Worm (Caenorhabditis elegans) whole organism, young adult: Measurements from ENCODE around the gene C25F6.6.

Source experiments
- ceh-100 ChIP-seq: fragments of 200-800 bp; sonication (Bioruptor generic); IDR thresholded peaks from 2 replicates; pipeline ENCODE4 v1.3.6; 2022; ENCODE audit warnings: missing genetic modification reagents, missing genetic modification characterization, missing compliant biosample characterization
- egl-18 ChIP-seq: fragments of 200-800 bp; sonication (Bioruptor generic); IDR thresholded peaks from 2 replicates; pipeline ENCODE4 v1.3.6; 2022; ENCODE audit warnings: missing genetic modification reagents, missing genetic modification characterization, missing compliant biosample characterization
- lsl-1 ChIP-seq: fragments of 200-800 bp; sonication (Bioruptor generic); optimal IDR thresholded peaks from 2 replicates; lab custom pipeline; 2018; ENCODE audit warnings: mild to moderate bottlenecking, missing genetic modification characterization, moderate library complexity, missing compliant biosample characterization
- lsy-27 ChIP-seq: sonication (generic microtip); optimal IDR thresholded peaks from 2 replicates; lab custom pipeline; 2017; ENCODE audit warnings: missing genetic modification characterization, mild to moderate bottlenecking, missing compliant biosample characterization, antibody characterized with exemption, missing genotype, borderline replicate concordance; ENCODE audit not compliant: insufficient read depth
- madf-8 ChIP-seq: fragments of 200-800 bp; sonication (Bioruptor generic); conservative IDR thresholded peaks from 2 replicates; pipeline ENCODE4 v1.3.6; 2022; ENCODE audit warnings: missing genetic modification reagents, missing genetic modification characterization, missing compliant biosample characterization
- pha-4 ChIP-seq: fragments of 150-350 bp; sonication (generic microtip); optimal IDR thresholded peaks from 2 replicates; lab custom pipeline; 2014; ENCODE audit warnings: missing biosample characterization, missing genetic modification reagents, missing genetic modification characterization
- snpc-3.4 ChIP-seq: sonication (generic microtip); optimal IDR thresholded peaks from 2 replicates; lab custom pipeline; 2017; ENCODE audit warnings: missing genetic modification characterization, mild to moderate bottlenecking, missing compliant biosample characterization, antibody characterized with exemption, moderate library complexity, missing genotype, missing genetic modification reagents

ce11 chrX:5466149-5466548 lies 15.5 kb upstream of the C25F6.6 start:
- no peak for TF ChIP-seq lsl-1 (GFP tag; lab: Kevin White, UChicago)
- TF ChIP-seq madf-8 (GFP tag; lab: Robert Waterston, UW), result no peak
- no peak for TF ChIP-seq lsy-27 (tag; lab: Kevin White, UChicago)
- no peak for TF ChIP-seq egl-18 (GFP tag; lab: Robert Waterston, UW)
- no peak for TF ChIP-seq pha-4 (tag; lab: Kevin White, UChicago)
- no peak for TF ChIP-seq snpc-3.4
- no peak for TF ChIP-seq ceh-100 (GFP tag; lab: Robert Waterston, UW)
